Worm (Caenorhabditis elegans): Measurements from ENCODE around the gene chd-3.

ce11 chrX:12825174-12825573, 27.2 kb downstream of the chd-3 start:
- no peak for TF ChIP-seq ztf-11 (tag; optimal IDR thresholded peaks at IDR 0.05)
- TF ChIP-seq snpc-4 (tag; optimal IDR thresholded peaks at IDR 0.05) = no peak
